Fruit fly (Drosophila melanogaster): Measurements from ENCODE around the gene CG10654.

DNA sequence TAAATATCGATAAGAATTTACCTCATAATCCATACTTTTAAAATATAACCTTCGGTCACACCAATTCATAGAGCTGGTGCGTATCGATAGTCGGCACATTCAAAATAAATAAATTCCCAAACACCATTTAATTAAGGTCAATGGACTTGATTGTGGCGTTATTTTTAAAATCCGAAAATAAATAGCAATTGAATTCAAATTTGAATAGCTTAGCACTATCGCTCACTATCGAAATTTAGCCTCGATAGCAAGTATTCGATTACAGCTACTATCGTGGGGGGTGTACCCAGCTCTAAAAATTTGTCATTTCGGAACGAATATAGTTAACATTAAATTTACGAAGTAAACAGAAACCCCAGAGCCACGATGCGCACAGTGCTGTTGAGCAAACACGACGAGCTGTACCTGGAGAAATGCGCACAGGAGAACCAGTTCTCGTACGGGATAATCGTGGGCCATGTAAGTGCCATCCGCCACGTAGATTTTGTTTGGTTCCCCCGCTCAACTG is 36.1 kb downstream of the CG10654 start, which contains the start of gene CG10616:
- TF ChIP-seq gl (tag; optimal IDR thresholded peaks at IDR 0.05), result no peak
- no peak for TF ChIP-seq CG9948 (tag; optimal IDR thresholded peaks at IDR 0.05)
- TF ChIP-seq D1 (tag; optimal IDR thresholded peaks at IDR 0.05), result no peak
- no peak for TF ChIP-seq rn (GFP tag; IDR thresholded peaks at IDR 0.05)
- no peak for TF ChIP-seq Pif1A (GFP tag; optimal IDR thresholded peaks at IDR 0.05)
- no peak for TF ChIP-seq CG12605 (GFP tag; IDR thresholded peaks at IDR 0.05)
- TF ChIP-seq EcR (GFP tag; optimal IDR thresholded peaks at IDR 0.05), result no peak
- no peak for TF ChIP-seq fd96Ca (GFP tag; IDR thresholded peaks at IDR 0.05)
- no peak for TF ChIP-seq CG8159 (tag; optimal IDR thresholded peaks at IDR 0.05)
- no peak for TF ChIP-seq CG13204 (GFP tag; optimal IDR thresholded peaks at IDR 0.05)
- TF ChIP-seq CG14655 (GFP tag; optimal IDR thresholded peaks at IDR 0.05), result no peak
- no peak for TF ChIP-seq CG4496 (GFP tag; IDR thresholded peaks at IDR 0.05)

Data from whole organism, pupa.